Fruit fly (Drosophila melanogaster) whole organism, embryonic: Measurements from ENCODE around the gene tank.

Experiments used
- CG10209 ChIP-seq: fragments of 200-800 bp; sonication (Bioruptor generic); optimal IDR thresholded peaks from 3 replicates; lab custom pipeline; 2017; ENCODE audit warnings: missing biosample characterization, mild to moderate bottlenecking, missing genetic modification characterization, missing genetic modification reagents
- CG10543 ChIP-seq: fragments of 200-800 bp; sonication (Bioruptor generic); optimal IDR thresholded peaks from 3 replicates; lab custom pipeline; 2017; ENCODE audit warnings: missing biosample characterization, mild to moderate bottlenecking, missing genetic modification characterization, moderate library complexity
- CG10565 ChIP-seq: fragments of 200-800 bp; sonication (Bioruptor generic); optimal IDR thresholded peaks from 3 replicates; lab custom pipeline; 2016; ENCODE audit warnings: missing biosample characterization, mild to moderate bottlenecking, missing genetic modification characterization
- CG12104 ChIP-seq: fragments of 200-800 bp; sonication (Bioruptor generic); optimal IDR thresholded peaks from 3 replicates; lab custom pipeline; 2016; ENCODE audit warnings: missing biosample characterization, missing genetic modification characterization
- CG12299 ChIP-seq: fragments of 200-800 bp; sonication (Bioruptor generic); optimal IDR thresholded peaks from 2 replicates; lab custom pipeline; 2018; ENCODE audit warnings: missing biosample characterization, mild to moderate bottlenecking, missing genetic modification characterization
- CG13424 ChIP-seq: fragments of 200-800 bp; sonication (Bioruptor generic); optimal IDR thresholded peaks from 2 replicates; lab custom pipeline; 2019; ENCODE audit warnings: missing biosample characterization, mild to moderate bottlenecking, missing genetic modification characterization, moderate library complexity
- CG14441 ChIP-seq: fragments of 200-800 bp; sonication (Bioruptor generic); IDR thresholded peaks from 2 replicates; pipeline ENCODE4 v1.3.6; 2022; ENCODE audit warnings: missing biosample characterization, missing genetic modification characterization
- CG14667 ChIP-seq: fragments of 200-800 bp; sonication (Bioruptor generic); IDR thresholded peaks from 2 replicates; pipeline ENCODE4 v1.3.6; 2022; ENCODE audit warnings: missing biosample characterization, missing genetic modification characterization
- CG14860 ChIP-seq: fragments of 200-800 bp; sonication (Bioruptor generic); IDR thresholded peaks from 3 replicates; pipeline ENCODE4 v1.3.6; 2022; ENCODE audit warnings: missing biosample characterization, missing genetic modification characterization; ENCODE audit not compliant: partially characterized antibody
- CG14965 ChIP-seq: fragments of 200-800 bp; sonication (Bioruptor generic); optimal IDR thresholded peaks from 2 replicates; lab custom pipeline; 2016; ENCODE audit warnings: missing biosample characterization, missing genetic modification characterization, borderline replicate concordance
- CG18619 ChIP-seq: fragments of 200-800 bp; sonication (Bioruptor generic); optimal IDR thresholded peaks from 3 replicates; lab custom pipeline; 2017; ENCODE audit warnings: missing biosample characterization, mild to moderate bottlenecking, missing genetic modification characterization
- CG31441 ChIP-seq: fragments of 200-800 bp; sonication (Bioruptor generic); IDR thresholded peaks from 2 replicates; pipeline ENCODE4 v1.3.6; 2022; ENCODE audit warnings: missing biosample characterization, missing genetic modification characterization
- CG34376 ChIP-seq: fragments of 200-800 bp; sonication (Bioruptor generic); optimal IDR thresholded peaks from 2 replicates; lab custom pipeline; 2018; ENCODE audit warnings: missing biosample characterization, mild to moderate bottlenecking, missing genetic modification characterization
- CG4820 ChIP-seq: fragments of 200-800 bp; sonication (Bioruptor generic); optimal IDR thresholded peaks from 3 replicates; lab custom pipeline; 2016; ENCODE audit warnings: missing biosample characterization, missing genetic modification characterization
- CG6654 ChIP-seq: fragments of 200-800 bp; sonication (Bioruptor generic); optimal IDR thresholded peaks from 2 replicates; lab custom pipeline; 2017; ENCODE audit warnings: missing biosample characterization, mild to moderate bottlenecking, missing genetic modification characterization
- CG8765 ChIP-seq: fragments of 200-800 bp; sonication (Bioruptor generic); IDR thresholded peaks from 2 replicates; pipeline ENCODE4 v1.3.6; 2022; ENCODE audit warnings: missing biosample characterization, missing genetic modification characterization
- Camta ChIP-seq: fragments of 200-800 bp; sonication (Bioruptor generic); optimal IDR thresholded peaks from 2 replicates; lab custom pipeline; 2016; ENCODE audit warnings: missing biosample characterization, missing genetic modification characterization
- CoRest ChIP-seq: fragments of 200-800 bp; sonication (Bioruptor generic); optimal IDR thresholded peaks from 3 replicates; lab custom pipeline; 2018; ENCODE audit warnings: missing biosample characterization, mild to moderate bottlenecking, missing genetic modification characterization, moderate library complexity
- Deaf1 ChIP-seq: fragments of 200-800 bp; optimal IDR thresholded peaks from 3 replicates; lab custom pipeline; 2019; ENCODE audit warnings: missing biosample characterization, mild to moderate bottlenecking, missing genetic modification characterization, moderate library complexity
- Dp ChIP-seq: fragments of 200-800 bp; sonication (Bioruptor generic); optimal IDR thresholded peaks from 2 replicates; lab custom pipeline; 2018; ENCODE audit warnings: missing biosample characterization, mild to moderate bottlenecking, missing genetic modification characterization, moderate library complexity
- E2f2 ChIP-seq: fragments of 200-800 bp; sonication (Bioruptor generic); IDR thresholded peaks from 2 replicates; pipeline ENCODE4 v1.3.6; 2022; ENCODE audit warnings: missing biosample characterization, missing genetic modification characterization
- Fer1 ChIP-seq: fragments of 200-800 bp; sonication (Bioruptor generic); optimal IDR thresholded peaks from 2 replicates; lab custom pipeline; 2017; ENCODE audit warnings: missing biosample characterization, mild to moderate bottlenecking, missing genetic modification characterization
- GATAe ChIP-seq: fragments of 200-800 bp; sonication (Bioruptor generic); conservative IDR thresholded peaks from 2 replicates; pipeline ENCODE4 v1.3.6; 2022; ENCODE audit warnings: missing biosample characterization, missing genetic modification characterization
- Hmr ChIP-seq: fragments of 200-800 bp; sonication (Bioruptor generic); optimal IDR thresholded peaks from 3 replicates; lab custom pipeline; 2017; ENCODE audit warnings: mild to moderate bottlenecking, missing biosample characterization, missing genetic modification reagents, missing genetic modification characterization
- Med ChIP-seq: fragments of 200-800 bp; sonication (Bioruptor generic); peaks from one replicate; lab custom pipeline; 2016; ENCODE audit warnings: missing biosample characterization, missing genetic modification characterization, mild to moderate bottlenecking, inconsistent platforms, moderate library complexity
- Mrtf ChIP-seq: fragments of 200-800 bp; sonication (Bioruptor generic); IDR thresholded peaks from 3 replicates; pipeline ENCODE4 v1.3.6; 2022; ENCODE audit warnings: missing biosample characterization, missing genetic modification characterization
- NFAT ChIP-seq: fragments of 200-800 bp; sonication (Bioruptor generic); IDR thresholded peaks from 2 replicates; pipeline ENCODE4 v1.3.6; 2022; ENCODE audit warnings: missing biosample characterization, missing genetic modification characterization
- NK7.1 ChIP-seq: fragments of 200-800 bp; sonication (Bioruptor generic); optimal IDR thresholded peaks from 3 replicates; lab custom pipeline; 2016; ENCODE audit warnings: missing biosample characterization, missing genetic modification characterization
- Opbp ChIP-seq: fragments of 200-800 bp; sonication (Bioruptor generic); IDR thresholded peaks from 3 replicates; pipeline ENCODE4 v1.3.6; 2022; ENCODE audit warnings: missing biosample characterization, missing genetic modification characterization; ENCODE audit not compliant: partially characterized antibody
- Ravus ChIP-seq: fragments of 200-800 bp; sonication (Bioruptor generic); IDR thresholded peaks from 2 replicates; pipeline ENCODE4 v1.3.6; 2022; ENCODE audit warnings: missing biosample characterization, missing genetic modification characterization
- ab ChIP-seq: fragments of 200-800 bp; sonication (Bioruptor generic); optimal IDR thresholded peaks from 2 replicates; lab custom pipeline; 2016; ENCODE audit warnings: missing biosample characterization, missing genetic modification characterization
- ash1 ChIP-seq: fragments of 200-800 bp; sonication (Bioruptor generic); optimal IDR thresholded peaks from 2 replicates; lab custom pipeline; 2018; ENCODE audit warnings: missing biosample characterization, mild to moderate bottlenecking, missing genetic modification characterization
- bbx ChIP-seq: fragments of 200-800 bp; sonication (Bioruptor generic); IDR thresholded peaks from 2 replicates; pipeline ENCODE4 v1.3.6; 2022; ENCODE audit warnings: missing biosample characterization, missing genetic modification characterization; ENCODE audit not compliant: partially characterized antibody
- cato ChIP-seq: fragments of 200-800 bp; sonication (Bioruptor generic); optimal IDR thresholded peaks from 2 replicates; lab custom pipeline; 2016; ENCODE audit warnings: missing biosample characterization, missing genetic modification characterization, borderline replicate concordance
- ci ChIP-seq: fragments of 200-800 bp; sonication (Bioruptor generic); IDR thresholded peaks from 3 replicates; pipeline ENCODE4 v1.3.6; 2022; ENCODE audit warnings: missing biosample characterization, missing genetic modification characterization
- fd3F ChIP-seq: fragments of 200-800 bp; sonication (Bioruptor generic); optimal IDR thresholded peaks from 2 replicates; lab custom pipeline; 2018; ENCODE audit warnings: missing biosample characterization, mild to moderate bottlenecking, missing genetic modification characterization, moderate library complexity
- fd96Cb ChIP-seq: fragments of 200-800 bp; sonication (Bioruptor generic); optimal IDR thresholded peaks from 2 replicates; lab custom pipeline; 2018; ENCODE audit warnings: missing biosample characterization, mild to moderate bottlenecking, missing genetic modification characterization, moderate library complexity
- gsb ChIP-seq: fragments of 200-800 bp; sonication (Bioruptor generic); IDR thresholded peaks from 2 replicates; pipeline ENCODE4 v1.3.6; 2022; ENCODE audit warnings: missing biosample characterization, missing genetic modification characterization
- kah ChIP-seq: fragments of 200-800 bp; sonication (Bioruptor generic); optimal IDR thresholded peaks from 2 replicates; lab custom pipeline; 2018; ENCODE audit warnings: missing biosample characterization, mild to moderate bottlenecking, missing genetic modification characterization
- ken ChIP-seq: fragments of 200-800 bp; sonication (Bioruptor generic); IDR thresholded peaks from 3 replicates; pipeline ENCODE4 v1.3.6; 2022; ENCODE audit warnings: missing biosample characterization, missing genetic modification characterization
- mam ChIP-seq: fragments of 200-800 bp; sonication (Bioruptor generic); optimal IDR thresholded peaks from 3 replicates; lab custom pipeline; 2016; ENCODE audit warnings: missing biosample characterization, missing genetic modification characterization
- org-1 ChIP-seq: fragments of 200-800 bp; sonication (Bioruptor generic); optimal IDR thresholded peaks from 2 replicates; lab custom pipeline; 2017; ENCODE audit warnings: missing biosample characterization, missing genetic modification characterization
- peb ChIP-seq: fragments of 200-800 bp; sonication (Bioruptor generic); IDR thresholded peaks from 2 replicates; pipeline ENCODE4 v1.3.6; 2022; ENCODE audit warnings: missing biosample characterization, missing genetic modification characterization
- pfk ChIP-seq: fragments of 200-800 bp; sonication (Bioruptor generic); optimal IDR thresholded peaks from 2 replicates; lab custom pipeline; 2018; ENCODE audit warnings: missing biosample characterization, mild to moderate bottlenecking, missing genetic modification characterization, moderate library complexity
- phol ChIP-seq: fragments of 200-800 bp; sonication (Bioruptor generic); optimal IDR thresholded peaks from 3 replicates; lab custom pipeline; 2018; ENCODE audit warnings: missing biosample characterization, mild to moderate bottlenecking, missing genetic modification characterization, moderate library complexity
- rib ChIP-seq: fragments of 200-800 bp; sonication (Bioruptor generic); IDR thresholded peaks from 2 replicates; pipeline ENCODE4 v1.3.6; 2022; ENCODE audit warnings: missing biosample characterization, missing genetic modification characterization
- row ChIP-seq: fragments of 200-800 bp; sonication (Bioruptor generic); IDR thresholded peaks from 3 replicates; pipeline ENCODE4 v1.3.6; 2022; ENCODE audit warnings: missing biosample characterization, missing genetic modification characterization
- sens-2 ChIP-seq: fragments of 200-800 bp; sonication (Bioruptor generic); IDR thresholded peaks from 2 replicates; pipeline ENCODE4 v1.3.6; 2022; ENCODE audit warnings: missing biosample characterization, missing genetic modification characterization
- sima ChIP-seq: fragments of 200-800 bp; sonication (Bioruptor generic); optimal IDR thresholded peaks from 2 replicates; lab custom pipeline; 2016; ENCODE audit warnings: missing biosample characterization, missing genetic modification characterization
- tin ChIP-seq: fragments of 200-800 bp; sonication (Bioruptor generic); optimal IDR thresholded peaks from 3 replicates; lab custom pipeline; 2016; ENCODE audit warnings: missing biosample characterization, missing genetic modification characterization
- yki ChIP-seq: fragments of >200 bp; optimal IDR thresholded peaks from 3 replicates; lab custom pipeline; 2018

The tank gene

DNA sequence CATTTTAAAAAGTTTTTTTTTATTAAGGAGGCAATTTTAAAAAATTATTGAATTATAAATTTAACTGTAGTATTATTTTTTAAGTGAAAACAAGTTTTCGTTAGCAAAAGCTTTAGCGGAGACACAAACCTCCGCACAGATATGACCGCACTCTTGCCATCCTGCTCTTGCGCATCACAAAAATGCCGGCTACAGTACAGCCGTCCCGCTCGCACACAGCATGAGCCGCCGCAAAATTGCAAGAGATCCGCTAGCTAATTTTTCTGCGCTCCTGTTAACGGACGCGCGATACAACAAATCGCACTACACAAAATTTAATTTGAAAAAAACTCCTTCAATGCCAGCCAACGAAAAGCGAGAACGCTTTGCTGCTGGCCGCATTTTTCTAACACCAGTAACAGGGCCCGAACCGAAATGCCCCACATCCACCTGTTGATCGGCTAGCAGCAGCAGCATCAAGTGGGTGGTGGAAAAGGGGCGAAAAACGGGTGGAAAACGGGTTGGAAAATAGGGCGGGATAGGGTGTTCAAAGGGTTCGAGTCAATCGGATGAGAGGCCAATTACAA, 27.7 kb downstream of the tank start (continued):
- TF ChIP-seq CG14667 (GFP tag; lab: Robert Waterston, UW) = no peak
- TF ChIP-seq yki = no peak
- TF ChIP-seq kah = peak; percentile 99
- TF ChIP-seq CoRest (tag; lab: Kevin White, UChicago) = peak; percentile 68
- no peak for TF ChIP-seq fd96Cb (tag; lab: Kevin White, UChicago)
- no peak for TF ChIP-seq mam
- TF ChIP-seq pfk = no peak
- TF ChIP-seq rib (GFP tag; lab: Robert Waterston, UW) = peak; percentile 66; the same call in 1 of the 2 replicates
- TF ChIP-seq ab (GFP tag; lab: Kevin White, UChicago) = no peak
- TF ChIP-seq peb (GFP tag; lab: Robert Waterston, UW) = no peak
- TF ChIP-seq CG18619 (GFP tag; lab: Kevin White, UChicago) = peak; percentile 25
- no peak for TF ChIP-seq org-1
- TF ChIP-seq Med (GFP tag; lab: Kevin White, UChicago) = peak; percentile 90
- no peak for TF ChIP-seq CG14965 (GFP tag; lab: Kevin White, UChicago)
- TF ChIP-seq Fer1 (GFP tag; lab: Kevin White, UChicago) = peak; percentile 15
- peak; percentile 95 for TF ChIP-seq Hmr (GFP tag; lab: Kevin White, UChicago)
- TF ChIP-seq gsb (GFP tag; lab: Robert Waterston, UW) = no peak
- TF ChIP-seq ash1 (GFP tag; lab: Kevin White, UChicago) = no peak
- peak; percentile 42; the same call in 1 of the 2 replicates for TF ChIP-seq GATAe (GFP tag; lab: Robert Waterston, UW)
- peak; percentile 84 for TF ChIP-seq CG10543 (GFP tag; lab: Kevin White, UChicago)
- TF ChIP-seq phol (tag; lab: Kevin White, UChicago) = peak; percentile 38
- TF ChIP-seq Camta = no peak
- no peak for TF ChIP-seq CG8765 (GFP tag; lab: Robert Waterston, UW)
- no peak for TF ChIP-seq NFAT
- TF ChIP-seq CG31441 (GFP tag; lab: Robert Waterston, UW) = peak; percentile 57
- TF ChIP-seq CG12299 = peak; percentile 59
- TF ChIP-seq E2f2 (GFP tag; lab: Robert Waterston, UW) = peak; percentile 54
- peak; percentile 54; the same call in 1 of the 3 replicates for TF ChIP-seq ci
- no peak for TF ChIP-seq CG10209 (GFP tag; lab: Kevin White, UChicago)
- peak; percentile 44; the same call in 1 of the 2 replicates for TF ChIP-seq sens-2 (GFP tag; lab: Robert Waterston, UW)
- TF ChIP-seq row (GFP tag; lab: Robert Waterston, UW) = peak; percentile 72
- no peak for TF ChIP-seq Ravus (GFP tag; lab: Robert Waterston, UW)
- TF ChIP-seq Mrtf = no peak
- no peak for TF ChIP-seq NK7.1 (GFP tag; lab: Kevin White, UChicago)
- no peak for TF ChIP-seq CG34376 (GFP tag; lab: Kevin White, UChicago)
- no peak for TF ChIP-seq CG10565 (GFP tag; lab: Kevin White, UChicago)
- TF ChIP-seq bbx (GFP tag; lab: Robert Waterston, UW) = peak; percentile 52
- TF ChIP-seq CG14860 (GFP tag; lab: Robert Waterston, UW) = peak; percentile 39; the same call in 1 of the 3 replicates
- TF ChIP-seq Deaf1 (tag; lab: Kevin White, UChicago) = peak; percentile 54
- TF ChIP-seq Dp (GFP tag; lab: Kevin White, UChicago) = peak; percentile 48
- no peak for TF ChIP-seq tin (GFP tag; lab: Kevin White, UChicago)
- TF ChIP-seq CG4820 (GFP tag; lab: Kevin White, UChicago) = no peak
- TF ChIP-seq CG14441 (GFP tag; lab: Robert Waterston, UW) = no peak
- peak; percentile 63 for TF ChIP-seq CG13424
- no peak for TF ChIP-seq sima (GFP tag; lab: Kevin White, UChicago)
- TF ChIP-seq CG6654 = no peak
- no peak for TF ChIP-seq cato (GFP tag; lab: Kevin White, UChicago)
- peak; percentile 14 for TF ChIP-seq fd3F (GFP tag; lab: Kevin White, UChicago)
- TF ChIP-seq Opbp (GFP tag; lab: Robert Waterston, UW) = peak; percentile 68
- TF ChIP-seq CG12104 = no peak
- no peak for TF ChIP-seq ken
